Fruit fly (Drosophila melanogaster): Measurements from ENCODE around the gene Cyp4d1.

The Cyp4d1 gene

DNA sequence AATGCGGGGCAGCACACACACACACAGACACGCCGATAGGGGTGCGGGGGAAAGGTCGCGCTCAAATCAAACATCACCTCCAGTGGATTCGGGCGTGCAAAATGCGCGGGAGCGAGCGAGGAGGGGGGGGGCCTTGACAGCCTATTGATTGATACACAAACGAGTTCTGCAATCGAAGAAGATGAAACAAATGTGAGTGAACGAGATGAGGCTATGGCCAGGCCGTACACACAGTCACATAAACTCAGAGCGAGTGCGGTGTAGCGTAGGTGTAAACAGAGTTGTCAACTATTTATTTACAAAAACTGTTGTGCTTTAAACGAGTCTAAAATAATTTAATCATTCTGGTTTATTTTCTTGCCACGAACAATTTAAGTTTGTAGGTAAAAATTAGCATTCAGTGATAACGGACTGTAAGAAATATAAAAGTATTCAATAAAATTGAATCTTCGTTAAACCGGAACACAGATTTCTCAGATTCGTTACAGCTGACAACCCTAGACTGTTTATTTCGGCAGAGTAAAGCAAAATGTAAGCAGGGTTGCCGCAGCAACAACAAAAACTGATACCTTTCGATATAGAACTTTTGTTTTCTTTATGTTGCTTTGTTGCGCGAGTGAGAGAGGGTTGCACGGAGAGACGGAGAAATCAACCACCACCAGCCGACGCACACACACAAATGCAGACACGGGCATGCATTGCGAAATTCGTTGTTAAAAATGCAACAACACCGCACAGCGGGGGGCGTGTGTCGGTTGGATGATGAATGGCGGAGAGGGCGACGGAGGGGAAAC is 26.8 kb downstream of the Cyp4d1 start:
- peak; percentile 68 for TF ChIP-seq CG4318 (GFP tag; optimal IDR thresholded peaks at IDR 0.05)
- peak; percentile 90 for TF ChIP-seq Ets21C (GFP tag; optimal IDR thresholded peaks at IDR 0.05)
- peak; percentile 64 to 66 for TF ChIP-seq salr (GFP tag; optimal IDR thresholded peaks at IDR 0.05)
- peak; percentile 95 for TF ChIP-seq Met (GFP tag; optimal IDR thresholded peaks at IDR 0.05)
- TF ChIP-seq CG8632 (GFP tag; optimal IDR thresholded peaks at IDR 0.05): peak; percentile 87
- TF ChIP-seq OdsH (GFP tag; optimal IDR thresholded peaks at IDR 0.05): peak; percentile 90
- TF ChIP-seq CG11294 (GFP tag; IDR thresholded peaks at IDR 0.05): peak; percentile 73
- TF ChIP-seq CG31627 (GFP tag; optimal IDR thresholded peaks at IDR 0.05): peak; percentile 93
- peak; percentile 88 for TF ChIP-seq dsx (GFP tag; optimal IDR thresholded peaks at IDR 0.05; ENCODE audit: poor library complexity, severe bottlenecking)
- peak; percentile 81 for TF ChIP-seq CG11902 (GFP tag; optimal IDR thresholded peaks at IDR 0.05)
- peak; percentile 90 for TF ChIP-seq CG15336 (GFP tag; IDR thresholded peaks at IDR 0.05)
- peak; percentile 80 for TF ChIP-seq Hr4 (GFP tag; optimal IDR thresholded peaks at IDR 0.05)
- TF ChIP-seq Sox14 (GFP tag; optimal IDR thresholded peaks at IDR 0.05): peak; percentile 92
- TF ChIP-seq esn (GFP tag; optimal IDR thresholded peaks at IDR 0.05): peak; percentile 94
- peak; percentile 87 for TF ChIP-seq Sox102F (GFP tag; optimal IDR thresholded peaks at IDR 0.05)
- TF ChIP-seq CG9139 (GFP tag; optimal IDR thresholded peaks at IDR 0.05): peak; percentile 79
- TF ChIP-seq CG6163 (GFP tag; IDR thresholded peaks at IDR 0.05): peak; percentile 84
- TF ChIP-seq Smox (GFP tag; optimal IDR thresholded peaks at IDR 0.05): peak; percentile 92
- peak; percentile 81 for TF ChIP-seq CG11762 (GFP tag; optimal IDR thresholded peaks at IDR 0.05; ENCODE audit: insufficient read depth)
- TF ChIP-seq CG16779 (tag; optimal IDR thresholded peaks at IDR 0.05): peak; percentile 68
- peak; percentile 87 for TF ChIP-seq CG6808 (GFP tag; optimal IDR thresholded peaks at IDR 0.05)
- TF ChIP-seq Ets96B (tag; optimal IDR thresholded peaks at IDR 0.05): peak; percentile 87
- TF ChIP-seq ss (GFP tag; optimal IDR thresholded peaks at IDR 0.05): peak; percentile 34 to 79
- peak; percentile 89 for TF ChIP-seq CG6792 (GFP tag; optimal IDR thresholded peaks at IDR 0.05)
- peak; percentile 87 for TF ChIP-seq acj6 (GFP tag; optimal IDR thresholded peaks at IDR 0.05)
- TF ChIP-seq Hr38 (GFP tag; optimal IDR thresholded peaks at IDR 0.05): no peak
- TF ChIP-seq CG10669 (GFP tag; optimal IDR thresholded peaks at IDR 0.05): peak; percentile 91
- TF ChIP-seq CG10631 (GFP tag; optimal IDR thresholded peaks at IDR 0.05): peak; percentile 84
- peak; percentile 67 for TF ChIP-seq Gug (GFP tag; IDR thresholded peaks at IDR 0.05)
- peak; percentile 87 for TF ChIP-seq vri (GFP tag; optimal IDR thresholded peaks at IDR 0.05)
- TF ChIP-seq svp (GFP tag): peak; percentile 95
- peak; percentile 69; the same call in 2 of the 3 replicates for TF ChIP-seq eg (GFP tag; IDR thresholded peaks at IDR 0.05)
- TF ChIP-seq Sox15 (GFP tag; optimal IDR thresholded peaks at IDR 0.05): peak; percentile 81
- peak; percentile 94 for TF ChIP-seq lz (GFP tag; optimal IDR thresholded peaks at IDR 0.05)
- TF ChIP-seq CG3032 (tag; optimal IDR thresholded peaks at IDR 0.05): peak; percentile 86
- TF ChIP-seq CG7368 (GFP tag; optimal IDR thresholded peaks at IDR 0.05): peak; percentile 72
- peak; percentile 87 for TF ChIP-seq Blimp-1 (GFP tag; optimal IDR thresholded peaks at IDR 0.05)
- TF ChIP-seq spab (GFP tag; optimal IDR thresholded peaks at IDR 0.05): peak; percentile 83
- peak; percentile 85 for TF ChIP-seq net (GFP tag; optimal IDR thresholded peaks at IDR 0.05)
- peak; percentile 87 for TF ChIP-seq achi (GFP tag; optimal IDR thresholded peaks at IDR 0.05)
- TF ChIP-seq Eip78C (GFP tag): peak; percentile 96
- peak; percentile 73 for TF ChIP-seq fd85E (GFP tag; optimal IDR thresholded peaks at IDR 0.05)
- peak; percentile 95 for TF ChIP-seq topi (GFP tag; optimal IDR thresholded peaks at IDR 0.05)
- TF ChIP-seq Lpt (GFP tag; optimal IDR thresholded peaks at IDR 0.05): peak; percentile 71
- TF ChIP-seq pdm3 (GFP tag; optimal IDR thresholded peaks at IDR 0.05): peak; percentile 89
- TF ChIP-seq Eip93F (GFP tag; optimal IDR thresholded peaks at IDR 0.05): peak; percentile 85
- TF ChIP-seq CG32006 (GFP tag; optimal IDR thresholded peaks at IDR 0.05): peak; percentile 82
- TF ChIP-seq CG34406 (GFP tag; optimal IDR thresholded peaks at IDR 0.05): peak; percentile 88
- TF ChIP-seq CG1621 (tag; optimal IDR thresholded peaks at IDR 0.05): peak; percentile 81
- TF ChIP-seq Eip75B (GFP tag; optimal IDR thresholded peaks at IDR 0.05): peak; percentile 84
